Fruit fly (Drosophila melanogaster): ENCODE data around the gene CG4362.
A peak's percentile ranks its signal among the peaks of the same experiment; 100 is the strongest.

The CG4362 gene

DNA sequence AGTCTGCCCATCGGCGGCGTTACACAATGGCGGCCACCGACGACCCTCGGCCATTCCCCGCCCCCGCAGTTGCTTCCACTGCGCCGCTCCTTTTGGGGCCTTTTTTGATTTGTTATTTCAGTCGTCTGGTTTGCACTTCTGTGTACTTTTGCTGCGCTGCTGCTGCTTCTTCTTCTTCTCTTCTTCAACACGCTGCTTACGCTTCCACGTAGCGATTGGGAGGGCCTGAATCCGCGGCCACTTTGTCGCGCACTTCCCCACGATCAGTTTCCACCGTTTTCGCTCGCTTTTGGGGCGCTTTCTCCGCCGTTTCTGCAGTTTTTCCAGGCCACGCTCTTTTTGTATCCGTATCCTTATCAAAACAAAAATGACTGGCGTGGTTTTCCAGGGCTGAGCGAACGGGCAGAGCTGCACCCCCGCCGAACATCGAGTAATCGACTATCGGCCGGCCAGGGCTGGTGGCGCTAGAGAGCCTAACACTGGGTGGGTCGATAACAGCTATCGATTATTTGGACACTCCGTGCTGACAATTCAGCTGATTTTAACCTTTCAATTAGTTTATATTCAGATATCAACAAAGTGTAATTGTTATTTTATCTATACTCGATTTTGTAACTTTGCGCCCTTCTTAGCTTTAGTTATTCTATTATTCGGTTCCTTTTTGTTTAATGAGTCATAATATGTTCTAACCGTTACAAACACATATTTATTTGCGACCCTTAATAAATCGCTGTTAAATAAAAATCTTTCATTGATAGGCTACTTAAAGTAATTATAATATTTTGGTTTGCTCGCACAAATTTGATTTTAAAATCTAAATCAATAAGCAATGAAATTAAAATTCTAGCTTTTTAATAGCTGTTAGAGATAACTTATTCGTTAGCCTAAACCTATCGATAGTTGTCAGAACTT is 20.5 kb upstream of the CG4362 start, which contains the start of the genes CG4360 and Sirt2 (continued):
- TF ChIP-seq Sry-δ (GFP tag; optimal IDR thresholded peaks at IDR 0.05) (peak; percentile 91), CG7357 (GFP tag; IDR thresholded peaks at IDR 0.05) (no peak), esg (GFP tag; conservative IDR thresholded peaks at IDR 0.05) (no peak), CG7271 (tag; optimal IDR thresholded peaks at IDR 0.05) (no peak), her (GFP tag; optimal IDR thresholded peaks at IDR 0.05) (peak; percentile 50), D (optimal IDR thresholded peaks at IDR 0.05) (no peak), D (GFP tag; optimal IDR thresholded peaks at IDR 0.05) (no peak), CG13775 (GFP tag; optimal IDR thresholded peaks at IDR 0.05) (peak; percentile 31), shn (GFP tag; optimal IDR thresholded peaks at IDR 0.05) (peak; percentile 47), pho (GFP tag; optimal IDR thresholded peaks at IDR 0.05) (peak; percentile 57), sisA (GFP tag; IDR thresholded peaks at IDR 0.05) (peak; percentile 33; the same call in 1 of the 2 replicates), vfl (GFP tag; optimal IDR thresholded peaks at IDR 0.05) (peak; percentile 3), ATbp (GFP tag; optimal IDR thresholded peaks at IDR 0.05) (no peak), gsb (GFP tag; IDR thresholded peaks at IDR 0.05) (no peak), Stat92E (GFP tag; optimal IDR thresholded peaks at IDR 0.05) (no peak), Jarid2 (GFP tag; optimal IDR thresholded peaks at IDR 0.05) (peak; percentile 12), ken (GFP tag; IDR thresholded peaks at IDR 0.05) (no peak), wek (GFP tag; optimal IDR thresholded peaks at IDR 0.05) (peak; percentile 29), CG11247 (GFP tag; IDR thresholded peaks at IDR 0.05) (peak; percentile 57; the same call in 1 of the 2 replicates), Med (GFP tag) (peak; percentile 95), fd102C (GFP tag; optimal IDR thresholded peaks at IDR 0.05) (no peak), CG12071 (GFP tag; optimal IDR thresholded peaks at IDR 0.05) (no peak), run (tag; optimal IDR thresholded peaks at IDR 0.05) (no peak), sna (GFP tag; IDR thresholded peaks at IDR 0.05; ENCODE audit: partially characterized antibody) (peak; percentile 75), Optix (GFP tag; IDR thresholded peaks at IDR 0.05) (0 out of 3 replicates have a peak, but pooled peaks have one; percentile 39), CG1529 (GFP tag; optimal IDR thresholded peaks at IDR 0.05) (no peak), abd-A (tag; optimal IDR thresholded peaks at IDR 0.05) (no peak), tx (GFP tag; optimal IDR thresholded peaks at IDR 0.05) (peak; percentile 24), Asciz (GFP tag; optimal IDR thresholded peaks at IDR 0.05) (no peak), Atf3 (GFP tag; optimal IDR thresholded peaks at IDR 0.05) (peak; percentile 38), h (optimal IDR thresholded peaks at IDR 0.05) (no peak), Oaz (GFP tag; IDR thresholded peaks at IDR 0.05) (no peak), crp (GFP tag; optimal IDR thresholded peaks at IDR 0.05) (peak in 1 of 2 experiments; percentile 64), CG2875 (GFP tag; optimal IDR thresholded peaks at IDR 0.05) (no peak), onecut (GFP tag; IDR thresholded peaks at IDR 0.05) (peak; percentile 56), vvl (GFP tag; IDR thresholded peaks at IDR 0.05) (peak; percentile 59), stc (GFP tag; IDR thresholded peaks at IDR 0.05) (0 out of 2 replicates have a peak, but pooled peaks have one; percentile 7), tap (tag; optimal IDR thresholded peaks at IDR 0.05) (no peak), CG6854 (GFP tag; optimal IDR thresholded peaks at IDR 0.05) (no peak), CG6813 (GFP tag; optimal IDR thresholded peaks at IDR 0.05) (no peak), usp (GFP tag; optimal IDR thresholded peaks at IDR 0.05) (no peak), zen2 (GFP tag; IDR thresholded peaks at IDR 0.05; ENCODE audit: partially characterized antibody) (peak; percentile 58), CG5245 (GFP tag; optimal IDR thresholded peaks at IDR 0.05) (no peak), CG2116 (GFP tag; optimal IDR thresholded peaks at IDR 0.05) (peak; percentile 98), yki (optimal IDR thresholded peaks at IDR 0.05) (no peak), CG2712 (tag; optimal IDR thresholded peaks at IDR 0.05) (peak; percentile 46), Gsc (GFP tag; IDR thresholded peaks at IDR 0.05) (no peak), CG10431 (GFP tag; optimal IDR thresholded peaks at IDR 0.05) (peak; percentile 11), hth (optimal IDR thresholded peaks at IDR 0.05) (no peak), mld (GFP tag; IDR thresholded peaks at IDR 0.05; ENCODE audit: partially characterized antibody) (peak; percentile 81)
